Worm (Caenorhabditis elegans): ENCODE data around the gene F49F1.17.

DNA sequence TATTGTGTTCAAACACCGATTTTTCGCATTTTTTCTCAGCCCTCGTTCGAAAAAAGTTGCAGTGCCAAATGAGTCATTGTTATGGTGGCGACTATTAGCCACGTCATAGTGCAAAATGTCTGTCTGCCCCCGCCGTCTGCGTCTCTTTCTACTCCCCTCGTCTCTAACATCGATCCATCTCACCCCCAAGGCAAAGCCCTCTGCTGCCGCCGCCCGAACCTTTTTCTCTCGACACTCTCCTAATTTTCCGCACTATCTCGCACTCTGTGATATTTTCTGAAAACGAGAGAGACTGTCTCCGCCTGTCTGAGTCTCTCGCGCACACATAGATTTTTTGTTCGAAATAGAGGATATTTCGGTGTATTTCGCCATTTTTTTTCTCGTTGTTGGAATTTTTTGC, 42.6 kb downstream of the F49F1.17 start:
- TF ChIP-seq nfya-1 (tag; optimal IDR thresholded peaks at IDR 0.05; ENCODE audit: insufficient read depth) (peak; percentile 84), pha-4 (tag; optimal IDR thresholded peaks at IDR 0.05) (peak; percentile 76), nhr-28 (tag; optimal IDR thresholded peaks at IDR 0.05) (no peak), ceh-16 (tag; optimal IDR thresholded peaks at IDR 0.05) (no peak)
